Fruit fly (Drosophila melanogaster) whole organism, embryonic: ENCODE measurements around the gene CG5968.

Source experiments
- Antp ChIP-seq: fragments of 200-800 bp; sonication (Bioruptor generic); optimal IDR thresholded peaks from 3 replicates; lab custom pipeline; 2016; ENCODE audit warnings: missing biosample characterization, missing genetic modification characterization
- B-H2 ChIP-seq: fragments of 200-800 bp; sonication (Bioruptor generic); optimal IDR thresholded peaks from 2 replicates; lab custom pipeline; 2018; ENCODE audit warnings: missing biosample characterization, mild to moderate bottlenecking, missing genetic modification characterization
- C15 ChIP-seq: fragments of 200-800 bp; sonication (Bioruptor generic); IDR thresholded peaks from 3 replicates; pipeline ENCODE4 v1.3.6; 2022; ENCODE audit warnings: missing biosample characterization, missing genetic modification characterization
- CG10543 ChIP-seq: fragments of 200-800 bp; sonication (Bioruptor generic); optimal IDR thresholded peaks from 3 replicates; lab custom pipeline; 2017; ENCODE audit warnings: missing biosample characterization, mild to moderate bottlenecking, missing genetic modification characterization, moderate library complexity
- CG11723 ChIP-seq: fragments of 200-800 bp; sonication (Bioruptor generic); optimal IDR thresholded peaks from 2 replicates; lab custom pipeline; 2017; ENCODE audit warnings: missing biosample characterization, mild to moderate bottlenecking, missing genetic modification characterization
- CG12236 ChIP-seq: fragments of 200-800 bp; sonication (Bioruptor generic); optimal IDR thresholded peaks from 2 replicates; lab custom pipeline; 2016; ENCODE audit warnings: missing biosample characterization, missing genetic modification characterization
- CG12299 ChIP-seq: fragments of 200-800 bp; sonication (Bioruptor generic); optimal IDR thresholded peaks from 2 replicates; lab custom pipeline; 2018; ENCODE audit warnings: missing biosample characterization, mild to moderate bottlenecking, missing genetic modification characterization
- CG1602 ChIP-seq: fragments of 200-800 bp; sonication (Bioruptor generic); optimal IDR thresholded peaks from 3 replicates; lab custom pipeline; 2016; ENCODE audit warnings: missing biosample characterization, missing genetic modification characterization
- CG1603 ChIP-seq: fragments of 200-800 bp; sonication (Bioruptor generic); optimal IDR thresholded peaks from 2 replicates; lab custom pipeline; 2019; ENCODE audit warnings: missing biosample characterization, mild to moderate bottlenecking, missing genetic modification characterization, moderate library complexity
- CG17912 ChIP-seq: fragments of 200-800 bp; sonication (Bioruptor generic); optimal IDR thresholded peaks from 2 replicates; lab custom pipeline; 2018; ENCODE audit warnings: missing biosample characterization, mild to moderate bottlenecking, missing genetic modification characterization
- CG30403 ChIP-seq: fragments of 200-800 bp; sonication (Bioruptor generic); optimal IDR thresholded peaks from 3 replicates; lab custom pipeline; 2016; ENCODE audit warnings: missing biosample characterization, missing genetic modification characterization
- CG3995 ChIP-seq: fragments of 200-800 bp; sonication (Bioruptor generic); optimal IDR thresholded peaks from 3 replicates; lab custom pipeline; 2016; ENCODE audit warnings: missing biosample characterization, missing genetic modification characterization
- CG4328 ChIP-seq: fragments of 200-800 bp; sonication (Bioruptor generic); optimal IDR thresholded peaks from 3 replicates; lab custom pipeline; 2017; ENCODE audit warnings: missing biosample characterization, missing genetic modification reagents, missing genetic modification characterization
- CG5953 ChIP-seq: fragments of 200-800 bp; sonication (Bioruptor generic); IDR thresholded peaks from 2 replicates; pipeline ENCODE4 v1.3.6; 2022; ENCODE audit warnings: missing biosample characterization, missing genetic modification characterization
- CG6175 ChIP-seq: fragments of 200-800 bp; sonication (Bioruptor generic); IDR thresholded peaks from 3 replicates; pipeline ENCODE4 v1.3.6; 2022; ENCODE audit warnings: missing biosample characterization, missing genetic modification characterization
- CG6254 ChIP-seq: fragments of 200-800 bp; sonication (Bioruptor generic); optimal IDR thresholded peaks from 3 replicates; lab custom pipeline; 2017; ENCODE audit warnings: mild to moderate bottlenecking, missing biosample characterization, missing genetic modification reagents, missing genetic modification characterization
- CG6791 ChIP-seq: fragments of 200-800 bp; sonication (Bioruptor generic); IDR thresholded peaks from 3 replicates; pipeline ENCODE4 v1.3.6; 2022; ENCODE audit warnings: missing biosample characterization, missing genetic modification characterization; ENCODE audit not compliant: partially characterized antibody
- CG7556 ChIP-seq: fragments of 200-800 bp; sonication (Bioruptor generic); optimal IDR thresholded peaks from 2 replicates; lab custom pipeline; 2017; ENCODE audit warnings: missing biosample characterization, mild to moderate bottlenecking, missing genetic modification characterization
- CG7786 ChIP-seq: fragments of 200-800 bp; sonication (Bioruptor generic); optimal IDR thresholded peaks from 2 replicates; lab custom pipeline; 2016; ENCODE audit warnings: missing biosample characterization, missing genetic modification characterization
- CG8388 ChIP-seq: fragments of 200-800 bp; sonication (Bioruptor generic); optimal IDR thresholded peaks from 2 replicates; lab custom pipeline; 2019; ENCODE audit warnings: missing biosample characterization, mild to moderate bottlenecking, missing genetic modification characterization, moderate library complexity
- CG8765 ChIP-seq: fragments of 200-800 bp; sonication (Bioruptor generic); IDR thresholded peaks from 2 replicates; pipeline ENCODE4 v1.3.6; 2022; ENCODE audit warnings: missing biosample characterization, missing genetic modification characterization
- CG9437 ChIP-seq: fragments of 200-800 bp; sonication (Bioruptor generic); optimal IDR thresholded peaks from 2 replicates; lab custom pipeline; 2018; ENCODE audit warnings: missing biosample characterization, mild to moderate bottlenecking, missing genetic modification characterization
- CTCF ChIP-seq: fragments of 200-800 bp; sonication (Bioruptor generic); optimal IDR thresholded peaks from 2 replicates; lab custom pipeline; 2017; ENCODE audit warnings: missing biosample characterization, mild to moderate bottlenecking, missing genetic modification characterization, moderate library complexity
- HLH4C ChIP-seq: fragments of 200-800 bp; sonication (Bioruptor generic); IDR thresholded peaks from 3 replicates; pipeline ENCODE4 v1.3.6; 2022; ENCODE audit warnings: missing biosample characterization, missing genetic modification characterization; ENCODE audit not compliant: partially characterized antibody
- Lhr ChIP-seq: fragments of 200-800 bp; sonication (Bioruptor generic); optimal IDR thresholded peaks from 3 replicates; lab custom pipeline; 2017; ENCODE audit warnings: mild to moderate bottlenecking, missing biosample characterization, missing genetic modification reagents, missing genetic modification characterization
- Nf-YC ChIP-seq: fragments of 200-800 bp; optimal IDR thresholded peaks from 3 replicates; lab custom pipeline; 2019; ENCODE audit warnings: missing biosample characterization, mild to moderate bottlenecking, missing genetic modification characterization, moderate library complexity
- PHDP ChIP-seq: fragments of 200-800 bp; sonication (Bioruptor generic); optimal IDR thresholded peaks from 3 replicates; lab custom pipeline; 2018; ENCODE audit warnings: missing biosample characterization, mild to moderate bottlenecking, missing genetic modification characterization, moderate library complexity
- Spps ChIP-seq: fragments of 200-800 bp; sonication (Bioruptor generic); optimal IDR thresholded peaks from 2 replicates; lab custom pipeline; 2018; ENCODE audit warnings: missing biosample characterization, mild to moderate bottlenecking, missing genetic modification characterization
- ab ChIP-seq: fragments of 200-800 bp; sonication (Bioruptor generic); optimal IDR thresholded peaks from 2 replicates; lab custom pipeline; 2016; ENCODE audit warnings: missing biosample characterization, missing genetic modification characterization
- abd-A ChIP-seq: fragments of 200-800 bp; sonication (Bioruptor generic); optimal IDR thresholded peaks from 3 replicates; lab custom pipeline; 2019; ENCODE audit warnings: missing biosample characterization, mild to moderate bottlenecking, missing genetic modification characterization, moderate library complexity
- ac ChIP-seq: fragments of 200-800 bp; sonication (Bioruptor generic); optimal IDR thresholded peaks from 3 replicates; lab custom pipeline; 2017; ENCODE audit warnings: missing biosample characterization, mild to moderate bottlenecking, missing genetic modification characterization
- bcd ChIP-seq: fragments of 200-800 bp; sonication (Bioruptor generic); optimal IDR thresholded peaks from 2 replicates; lab custom pipeline; 2017; ENCODE audit warnings: missing biosample characterization, mild to moderate bottlenecking, missing genetic modification characterization
- crol ChIP-seq: fragments of 200-800 bp; sonication (Bioruptor generic); IDR thresholded peaks from 2 replicates; pipeline ENCODE4 v1.3.6; 2022; ENCODE audit warnings: missing biosample characterization, missing genetic modification characterization
- cwo ChIP-seq: fragments of 200-800 bp; sonication (Bioruptor generic); optimal IDR thresholded peaks from 3 replicates; lab custom pipeline; 2017; ENCODE audit warnings: missing biosample characterization, missing genetic modification characterization, mild to moderate bottlenecking, moderate library complexity, missing genetic modification reagents
- dan ChIP-seq: fragments of 200-800 bp; sonication (Bioruptor generic); IDR thresholded peaks from 2 replicates; pipeline ENCODE4 v1.3.6; 2022; ENCODE audit warnings: missing biosample characterization, missing genetic modification characterization
- dmrt99B ChIP-seq: fragments of 200-800 bp; sonication (Bioruptor generic); optimal IDR thresholded peaks from 2 replicates; lab custom pipeline; 2018; ENCODE audit warnings: missing biosample characterization, mild to moderate bottlenecking, missing genetic modification characterization, moderate library complexity
- dysf ChIP-seq: fragments of 200-800 bp; sonication (Bioruptor generic); IDR thresholded peaks from 3 replicates; pipeline ENCODE4 v1.3.6; 2022; ENCODE audit warnings: missing biosample characterization, missing genetic modification characterization
- fd96Cb ChIP-seq: fragments of 200-800 bp; sonication (Bioruptor generic); optimal IDR thresholded peaks from 2 replicates; lab custom pipeline; 2018; ENCODE audit warnings: missing biosample characterization, mild to moderate bottlenecking, missing genetic modification characterization, moderate library complexity
- fu2 ChIP-seq: fragments of 200-800 bp; sonication (Bioruptor generic); optimal IDR thresholded peaks from 2 replicates; lab custom pipeline; 2016; ENCODE audit warnings: missing biosample characterization, missing genetic modification characterization
- ham ChIP-seq: fragments of 200-800 bp; sonication (Bioruptor generic); IDR thresholded peaks from 2 replicates; pipeline ENCODE4 v1.3.6; 2022; ENCODE audit warnings: missing biosample characterization, missing genetic modification characterization
- jing ChIP-seq: fragments of 200-800 bp; sonication (Bioruptor generic); optimal IDR thresholded peaks from 2 replicates; lab custom pipeline; 2018; ENCODE audit warnings: missing biosample characterization, mild to moderate bottlenecking, missing genetic modification characterization
- mam ChIP-seq: fragments of 200-800 bp; sonication (Bioruptor generic); optimal IDR thresholded peaks from 3 replicates; lab custom pipeline; 2016; ENCODE audit warnings: missing biosample characterization, missing genetic modification characterization
- otp ChIP-seq: fragments of 200-800 bp; sonication (Bioruptor generic); IDR thresholded peaks from 3 replicates; pipeline ENCODE4, ENCODE4 v1.3.6; 2022; ENCODE audit warnings: missing biosample characterization, missing genetic modification characterization
- peb ChIP-seq: fragments of 200-800 bp; sonication (Bioruptor generic); IDR thresholded peaks from 2 replicates; pipeline ENCODE4 v1.3.6; 2022; ENCODE audit warnings: missing biosample characterization, missing genetic modification characterization
- repo ChIP-seq: fragments of 200-800 bp; sonication (Bioruptor generic); optimal IDR thresholded peaks from 2 replicates; lab custom pipeline; 2016; ENCODE audit warnings: missing biosample characterization, missing genetic modification characterization
- row ChIP-seq: fragments of 200-800 bp; sonication (Bioruptor generic); IDR thresholded peaks from 3 replicates; pipeline ENCODE4 v1.3.6; 2022; ENCODE audit warnings: missing biosample characterization, missing genetic modification characterization
- scrt ChIP-seq: fragments of 200-800 bp; sonication (Bioruptor generic); optimal IDR thresholded peaks from 2 replicates; lab custom pipeline; 2018; ENCODE audit warnings: missing biosample characterization, mild to moderate bottlenecking, missing genetic modification characterization, moderate library complexity
- sug ChIP-seq: fragments of 200-800 bp; optimal IDR thresholded peaks from 2 replicates; lab custom pipeline; 2019; ENCODE audit warnings: missing biosample characterization, mild to moderate bottlenecking, missing genetic modification characterization, moderate library complexity
- twi ChIP-seq: fragments of 200-800 bp; optimal IDR thresholded peaks from 2 replicates; lab custom pipeline; 2019; ENCODE audit warnings: missing biosample characterization, mild to moderate bottlenecking, missing genetic modification characterization, moderate library complexity
- unpg ChIP-seq: fragments of 200-800 bp; sonication (Bioruptor generic); optimal IDR thresholded peaks from 3 replicates; lab custom pipeline; 2018; ENCODE audit warnings: missing biosample characterization, mild to moderate bottlenecking, missing genetic modification characterization, moderate library complexity
- vfl ChIP-seq: fragments of 200-800 bp; sonication (Bioruptor generic); optimal IDR thresholded peaks from 2 replicates; lab custom pipeline; 2016; ENCODE audit warnings: missing biosample characterization, missing genetic modification characterization
- vvl ChIP-seq: fragments of 200-800 bp; sonication (Bioruptor generic); IDR thresholded peaks from 2 replicates; pipeline ENCODE4 v1.3.6; 2022; ENCODE audit warnings: missing biosample characterization, missing genetic modification characterization

CG5968 gene

dm6 chr2L:16591934-16592333, 42.2 kb upstream of the CG5968 start (continued):
- no peak for TF ChIP-seq CG11723 (GFP tag; lab: Kevin White, UChicago)
- TF ChIP-seq repo (GFP tag; lab: Kevin White, UChicago) = no peak
- peak; percentile 35 for TF ChIP-seq bcd (GFP tag; lab: Kevin White, UChicago)
- TF ChIP-seq vvl (GFP tag; lab: Robert Waterston, UW) = peak; percentile 87
- TF ChIP-seq scrt (GFP tag; lab: Kevin White, UChicago) = no peak
- peak; percentile 22 for TF ChIP-seq CG1602 (GFP tag; lab: Kevin White, UChicago)
- TF ChIP-seq ab (GFP tag; lab: Kevin White, UChicago) = no peak
- peak; percentile 7 for TF ChIP-seq Lhr
- TF ChIP-seq unpg (GFP tag; lab: Kevin White, UChicago) = peak; percentile 71
- no peak for TF ChIP-seq crol (GFP tag; lab: Robert Waterston, UW)
- TF ChIP-seq CG7556 (GFP tag; lab: Kevin White, UChicago) = peak; percentile 45
- no peak; the same call in 1 of the 2 replicates for TF ChIP-seq peb (GFP tag; lab: Robert Waterston, UW)
- peak; percentile 46 for TF ChIP-seq CG6254 (GFP tag; lab: Kevin White, UChicago)
- TF ChIP-seq mam (GFP tag; lab: Kevin White, UChicago) = no peak
- no peak for TF ChIP-seq Spps
- TF ChIP-seq HLH4C = no peak
- TF ChIP-seq CG4328 (GFP tag; lab: Kevin White, UChicago) = no peak
- TF ChIP-seq CG17912 (GFP tag; lab: Kevin White, UChicago) = no peak
- TF ChIP-seq CG8765 = no peak
- no peak for TF ChIP-seq CG6175 (GFP tag; lab: Robert Waterston, UW)
- no peak for TF ChIP-seq C15 (GFP tag; lab: Robert Waterston, UW)
- peak; percentile 49; the same call in 1 of the 3 replicates for TF ChIP-seq row (GFP tag; lab: Robert Waterston, UW)
- no peak for TF ChIP-seq jing (GFP tag; lab: Kevin White, UChicago)
- no peak for TF ChIP-seq CG12236
- no peak for TF ChIP-seq sug (tag; lab: Kevin White, UChicago)
- peak; percentile 54; the same call in 1 of the 3 replicates for TF ChIP-seq dysf
- TF ChIP-seq CG30403 (GFP tag; lab: Kevin White, UChicago) = peak; percentile 33
- peak; percentile 9 for TF ChIP-seq CG1603 (tag; lab: Kevin White, UChicago)
- TF ChIP-seq dmrt99B (tag; lab: Kevin White, UChicago) = peak; percentile 81
- TF ChIP-seq otp (GFP tag; lab: Robert Waterston, UW) = peak; percentile 47; the same call in 1 of the 3 replicates
- TF ChIP-seq CG3995 (GFP tag; lab: Kevin White, UChicago) = no peak
- no peak for TF ChIP-seq ham (GFP tag; lab: Robert Waterston, UW)
- TF ChIP-seq cwo (GFP tag; lab: Kevin White, UChicago) = no peak
- no peak for TF ChIP-seq Antp (GFP tag; lab: Kevin White, UChicago)
- TF ChIP-seq CG9437 (GFP tag; lab: Kevin White, UChicago) = peak; percentile 1
- no peak for TF ChIP-seq CG7786 (GFP tag; lab: Kevin White, UChicago)
- no peak for TF ChIP-seq B-H2
- TF ChIP-seq CG12299 = no peak
- no peak for TF ChIP-seq vfl
- TF ChIP-seq CG8388 (GFP tag; lab: Kevin White, UChicago) = peak; percentile 59
- TF ChIP-seq fd96Cb (tag; lab: Kevin White, UChicago) = peak; percentile 63
- TF ChIP-seq PHDP = peak; percentile 56
- no peak for TF ChIP-seq CG6791 (GFP tag; lab: Robert Waterston, UW)
- no peak for TF ChIP-seq abd-A (tag; lab: Kevin White, UChicago)
- no peak for TF ChIP-seq Nf-YC
- TF ChIP-seq dan (GFP tag; lab: Robert Waterston, UW) = no peak
- TF ChIP-seq twi (tag; lab: Kevin White, UChicago) = no peak
- TF ChIP-seq CG10543 (GFP tag; lab: Kevin White, UChicago) = no peak
- no peak for TF ChIP-seq fu2 (GFP tag; lab: Kevin White, UChicago)
- no peak for TF ChIP-seq CTCF (GFP tag; lab: Kevin White, UChicago)
- TF ChIP-seq ac (GFP tag; lab: Kevin White, UChicago) = no peak
- peak; percentile 75 for TF ChIP-seq CG5953
